Fruit fly (Drosophila melanogaster) S2 (cell line): Measurements from ENCODE around the gene Tasp1.

Experiments used
- CG8478 ChIP-seq: fragments of >200 bp; optimal IDR thresholded peaks from 2 replicates; lab custom pipeline; 2018
- CTCF ChIP-seq, 2 experiments: fragments of >200 bp; optimal IDR thresholded peaks; 2 replicates each; lab custom pipeline; 2018

dm6 chr3L:16045083-16045830, 42.1 kb downstream of the Tasp1 start:
- TF ChIP-seq CG8478 (no peak), CTCF (optimal IDR thresholded peaks at IDR 0.05; lab: Kevin White, UChicago) (no peak)
